Worm (Caenorhabditis elegans) whole organism, late embryonic: Measurements from ENCODE around the gene str-9.
"Not testable (repeated sequence)": the region's sequence is repeated elsewhere in the genome, so short reads cannot be mapped to it uniquely, and the experiment has no call there.

Source experiments
- C08G9.2 ChIP-seq: sonication (generic microtip); optimal IDR thresholded peaks from 2 replicates; lab custom pipeline; 2016; ENCODE audit warnings: mild to moderate bottlenecking, missing genetic modification characterization, moderate library complexity, missing compliant biosample characterization
- F13H6.1 ChIP-seq: sonication (generic microtip); optimal IDR thresholded peaks from 2 replicates; lab custom pipeline; 2016; ENCODE audit warnings: missing genetic modification characterization, missing compliant biosample characterization
- K09A11.1 ChIP-seq: sonication (generic microtip); optimal IDR thresholded peaks from 2 replicates; lab custom pipeline; 2017; ENCODE audit warnings: antibody characterized with exemption, mild to moderate bottlenecking, missing genetic modification characterization, missing compliant biosample characterization; ENCODE audit not compliant: insufficient read depth
- Y22D7AL.16 ChIP-seq: sonication (generic microtip); optimal IDR thresholded peaks from 2 replicates; lab custom pipeline; 2016; ENCODE audit warnings: missing genetic modification characterization, missing compliant biosample characterization
- ceh-14 ChIP-seq: sonication (generic microtip); optimal IDR thresholded peaks from 2 replicates; lab custom pipeline; 2016; ENCODE audit warnings: missing genotype, missing genetic modification characterization, missing compliant biosample characterization
- ceh-2 ChIP-seq: sonication (generic microtip); optimal IDR thresholded peaks from 2 replicates; lab custom pipeline; 2016; ENCODE audit warnings: missing genotype, missing genetic modification characterization, missing compliant biosample characterization
- ceh-30 ChIP-seq: fragments of 150-350 bp; optimal IDR thresholded peaks from 2 replicates; lab custom pipeline; 2014; ENCODE audit warnings: missing biosample characterization, missing genetic modification characterization
- ceh-45 ChIP-seq: fragments of 200-800 bp; sonication (Bioruptor generic); IDR thresholded peaks from 2 replicates; pipeline ENCODE4 v1.3.6; 2022; ENCODE audit warnings: missing genetic modification reagents, missing genetic modification characterization, missing compliant biosample characterization
- ceh-6 ChIP-seq: fragments of 200-800 bp; sonication (Bioruptor generic); optimal IDR thresholded peaks from 2 replicates; lab custom pipeline; 2018; ENCODE audit warnings: mild to moderate bottlenecking, missing genetic modification characterization, missing compliant biosample characterization
- ceh-9 ChIP-seq: sonication (generic microtip); optimal IDR thresholded peaks from 2 replicates; lab custom pipeline; 2016; ENCODE audit warnings: mild to moderate bottlenecking, missing genetic modification characterization, inconsistent platforms, missing compliant biosample characterization
- che-1 ChIP-seq: sonication (generic microtip); optimal IDR thresholded peaks from 2 replicates; lab custom pipeline; 2016; ENCODE audit warnings: mild to moderate bottlenecking, missing genetic modification characterization, missing compliant biosample characterization
- dve-1 ChIP-seq: sonication (generic microtip); optimal IDR thresholded peaks from 2 replicates; lab custom pipeline; 2017; ENCODE audit warnings: antibody characterized with exemption, mild to moderate bottlenecking, missing genetic modification characterization, missing compliant biosample characterization
- elt-4 ChIP-seq: sonication (generic microtip); optimal IDR thresholded peaks from 2 replicates; lab custom pipeline; 2016; ENCODE audit warnings: missing genetic modification characterization, missing compliant biosample characterization
- ets-4 ChIP-seq: sonication (generic microtip); optimal IDR thresholded peaks from 2 replicates; lab custom pipeline; 2016; ENCODE audit warnings: missing genetic modification characterization, missing compliant biosample characterization
- eyg-1 ChIP-seq: sonication (generic microtip); optimal IDR thresholded peaks from 2 replicates; lab custom pipeline; 2016; ENCODE audit warnings: missing genotype, missing genetic modification characterization, missing compliant biosample characterization
- fax-1 ChIP-seq: sonication (generic microtip); optimal IDR thresholded peaks from 2 replicates; lab custom pipeline; 2016; ENCODE audit warnings: missing genotype, missing genetic modification characterization, missing compliant biosample characterization
- fkh-6 ChIP-seq: sonication (generic microtip); optimal IDR thresholded peaks from 2 replicates; lab custom pipeline; 2016; ENCODE audit warnings: missing genetic modification characterization, missing compliant biosample characterization
- gmeb-2 ChIP-seq: sonication (generic microtip); optimal IDR thresholded peaks from 2 replicates; lab custom pipeline; 2016; ENCODE audit warnings: missing genetic modification characterization, inconsistent platforms, missing compliant biosample characterization
- hlh-13 ChIP-seq: fragments of 200-800 bp; sonication (Bioruptor generic); optimal IDR thresholded peaks from 2 replicates; lab custom pipeline; 2018; ENCODE audit warnings: mild to moderate bottlenecking, missing genetic modification characterization, missing compliant biosample characterization
- hlh-30 ChIP-seq: sonication (generic microtip); optimal IDR thresholded peaks from 2 replicates; lab custom pipeline; 2017; ENCODE audit warnings: antibody characterized with exemption, missing genetic modification characterization, missing compliant biosample characterization; ENCODE audit not compliant: insufficient read depth
- hlh-6 ChIP-seq: sonication (generic microtip); optimal IDR thresholded peaks from 2 replicates; lab custom pipeline; 2016; ENCODE audit warnings: missing genotype, missing genetic modification characterization, missing compliant biosample characterization
- lin-11 ChIP-seq: fragments of 200-800 bp; sonication (Bioruptor generic); optimal IDR thresholded peaks from 2 replicates; lab custom pipeline; 2018; ENCODE audit warnings: mild to moderate bottlenecking, missing genetic modification characterization, missing compliant biosample characterization
- madf-2 ChIP-seq: sonication (generic microtip); optimal IDR thresholded peaks from 2 replicates; lab custom pipeline; 2017; ENCODE audit warnings: missing genetic modification characterization, missing compliant biosample characterization
- mec-3 ChIP-seq: sonication (generic microtip); optimal IDR thresholded peaks from 2 replicates; lab custom pipeline; 2016; ENCODE audit warnings: borderline replicate concordance, missing genetic modification characterization, missing compliant biosample characterization
- nfya-1 ChIP-seq: sonication (generic microtip); optimal IDR thresholded peaks from 2 replicates; lab custom pipeline; 2017; ENCODE audit warnings: missing genetic modification characterization, mild to moderate bottlenecking, missing compliant biosample characterization, antibody characterized with exemption, moderate library complexity
- nhr-11 ChIP-seq: fragments of 150-350 bp; optimal IDR thresholded peaks from 2 replicates; lab custom pipeline; 2014; ENCODE audit warnings: missing biosample characterization, missing genetic modification characterization
- nhr-232 ChIP-seq: sonication (generic microtip); optimal IDR thresholded peaks from 2 replicates; lab custom pipeline; 2016; ENCODE audit warnings: missing genetic modification characterization, missing compliant biosample characterization
- rnt-1 ChIP-seq: sonication (generic microtip); optimal IDR thresholded peaks from 2 replicates; lab custom pipeline; 2016; ENCODE audit warnings: missing genetic modification characterization, missing compliant biosample characterization
- sox-2 ChIP-seq: fragments of 200-800 bp; sonication (Bioruptor generic); IDR thresholded peaks from 2 replicates; pipeline ENCODE4 v1.3.6; 2022; ENCODE audit warnings: missing genetic modification reagents, missing genetic modification characterization, missing compliant biosample characterization
- tbx-2 ChIP-seq: sonication (generic microtip); optimal IDR thresholded peaks from 2 replicates; lab custom pipeline; 2016; ENCODE audit warnings: missing genetic modification characterization, missing compliant biosample characterization
- ttx-3 ChIP-seq: sonication (generic microtip); optimal IDR thresholded peaks from 2 replicates; lab custom pipeline; 2016; ENCODE audit warnings: missing genetic modification reagents, missing genetic modification characterization, missing compliant biosample characterization
- unc-42 ChIP-seq: sonication (generic microtip); optimal IDR thresholded peaks from 2 replicates; lab custom pipeline; 2016; ENCODE audit warnings: missing genotype, missing genetic modification characterization, missing compliant biosample characterization
- unc-86 ChIP-seq: sonication (generic microtip); optimal IDR thresholded peaks from 2 replicates; lab custom pipeline; 2016; ENCODE audit warnings: missing genetic modification characterization, missing compliant biosample characterization
- zip-5 ChIP-seq: sonication (generic microtip); optimal IDR thresholded peaks from 2 replicates; lab custom pipeline; 2016; ENCODE audit warnings: missing genetic modification characterization, missing compliant biosample characterization

str-9 gene

ce11 chrV:15744366-15744765 is 14.2 kb upstream of the str-9 start, which contains the start of gene str-19:
TSS of gene str-19 (minus strand) at chrV:15744466.
- not testable (repeated sequence) for TF ChIP-seq tbx-2 (tag; lab: Kevin White, UChicago); nhr-232; unc-86
- TF ChIP-seq, all 69 proteins: peak for 0; not testable (repeated sequence) for 69

DNA sequence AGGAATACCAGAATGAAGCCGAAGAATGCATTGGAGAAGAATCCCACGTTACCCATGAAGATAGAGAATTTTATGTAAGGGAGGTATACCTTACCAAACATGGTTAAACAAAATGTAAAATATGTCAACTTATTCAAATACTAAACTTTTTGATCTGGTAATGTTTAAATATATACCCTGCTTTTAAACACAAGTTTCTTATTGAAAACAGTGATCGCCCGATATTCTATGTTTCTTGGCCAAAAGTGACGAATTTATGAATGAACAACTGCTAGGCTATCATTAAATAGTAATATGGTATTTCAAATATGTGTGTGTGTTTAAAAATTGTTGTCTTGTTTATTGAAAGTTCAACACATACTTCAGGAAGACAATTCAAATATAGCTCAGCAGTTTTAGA is 10.2 kb upstream of the str-9 start, which contains the start of gene T23D5.8:
T23D5.8 (minus strand) TSS at position 101 of the 400 bp plus-strand sequence.
- not testable (repeated sequence) for TF ChIP-seq gmeb-2 (tag; lab: Kevin White, UChicago); unc-42; lin-11 (tag; lab: Kevin White, UChicago)
- TF ChIP-seq, all 69 proteins: peak for 0; not testable (repeated sequence) for 69

ce11 chrV:15750130-15750529 is 8.4 kb upstream of the str-9 start, which contains the start of gene str-6:
TSS of gene str-6 (minus strand) at chrV:15750230.
- TF ChIP-seq C08G9.2 (tag; lab: Kevin White, UChicago) = no peak
- TF ChIP-seq lin-11 (tag; lab: Kevin White, UChicago) = no peak
- TF ChIP-seq nfya-1 (tag; lab: Kevin White, UChicago) = no peak
- TF ChIP-seq hlh-30 (tag; lab: Kevin White, UChicago) = no peak
- TF ChIP-seq nhr-232 = no peak
- no peak for TF ChIP-seq ttx-3 (tag; lab: Kevin White, UChicago)
- no peak for TF ChIP-seq hlh-13 (GFP tag; lab: Kevin White, UChicago)
- no peak for TF ChIP-seq gmeb-2 (tag; lab: Kevin White, UChicago)
- no peak for TF ChIP-seq ceh-14 (tag; lab: Kevin White, UChicago)
- no peak for TF ChIP-seq dve-1
- TF ChIP-seq K09A11.1 (tag; lab: Kevin White, UChicago) = no peak
- TF ChIP-seq eyg-1 (tag; lab: Kevin White, UChicago) = no peak
- TF ChIP-seq ceh-45 (GFP tag; lab: Robert Waterston, UW) = no peak
- no peak for TF ChIP-seq sox-2 (GFP tag; lab: Robert Waterston, UW)
- TF ChIP-seq elt-4 (tag; lab: Kevin White, UChicago) = no peak
- no peak for TF ChIP-seq zip-5
- no peak for TF ChIP-seq fax-1
- TF ChIP-seq F13H6.1 = no peak
- no peak for TF ChIP-seq mec-3 (tag; lab: Kevin White, UChicago)
- TF ChIP-seq ets-4 (tag; lab: Kevin White, UChicago) = no peak
- TF ChIP-seq, all 69 proteins: peak for 0

DNA sequence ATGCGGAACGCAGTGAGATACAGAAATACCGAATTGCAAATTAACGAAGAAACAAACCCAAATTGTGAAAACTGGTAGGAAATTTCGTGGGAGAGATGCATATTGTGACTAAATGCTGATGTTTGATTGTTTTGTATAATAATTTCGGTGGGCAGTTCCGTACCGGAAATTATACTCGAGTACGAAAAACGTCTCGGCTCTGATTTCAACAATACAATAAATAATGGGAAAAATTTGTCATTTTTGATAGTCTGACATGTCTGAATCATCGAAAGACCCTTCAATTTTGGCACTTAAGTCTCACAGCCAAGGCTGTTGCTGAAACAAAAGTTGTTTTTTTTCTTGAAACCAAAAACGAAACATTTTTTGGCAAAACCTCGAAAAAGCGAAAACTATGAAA is 6.5 kb upstream of the str-9 start, which contains the start of gene str-43:
str-43 (minus strand) TSS at position 101 of the 400 bp plus-strand sequence.
- TF ChIP-seq ets-4 (tag; lab: Kevin White, UChicago) (no peak), ceh-9 (no peak), rnt-1 (tag; lab: Kevin White, UChicago) (no peak), che-1 (tag; lab: Kevin White, UChicago) (no peak), nhr-11 (tag; lab: Kevin White, UChicago) (no peak), ceh-2 (no peak), lin-11 (tag; lab: Kevin White, UChicago) (no peak), madf-2 (no peak), ceh-6 (GFP tag; lab: Kevin White, UChicago) (no peak), fax-1 (no peak), ttx-3 (tag; lab: Kevin White, UChicago) (no peak), mec-3 (tag; lab: Kevin White, UChicago) (no peak), fkh-6 (tag; lab: Kevin White, UChicago) (no peak), eyg-1 (tag; lab: Kevin White, UChicago) (no peak), dve-1 (no peak), Y22D7AL.16 (tag; lab: Kevin White, UChicago) (no peak)
- TF ChIP-seq, all 69 proteins: peak for 0

DNA sequence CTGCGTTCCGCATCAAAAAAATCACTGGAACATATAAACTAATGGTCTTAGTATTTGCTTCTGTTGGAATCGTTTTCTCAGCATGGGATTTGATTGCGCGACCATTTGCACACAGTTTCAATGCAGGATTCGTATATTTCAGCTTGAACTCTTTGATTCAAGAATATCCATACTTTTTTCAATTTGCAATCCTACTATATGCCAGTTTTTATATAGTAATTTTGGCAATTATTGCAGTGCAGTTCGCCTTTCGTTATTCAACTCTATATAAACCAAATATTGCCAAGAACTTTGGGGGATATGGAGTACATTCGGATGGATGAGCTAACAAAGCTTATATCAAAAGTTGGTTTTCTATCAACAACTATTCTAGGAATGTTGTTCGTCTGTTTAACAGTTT is 5.6 kb upstream of the str-9 start, which contains the start of gene str-5:
str-5 (plus strand) TSS at position 301 of the 400 bp plus-strand sequence.
- TF ChIP-seq ceh-30; C08G9.2 (tag; lab: Kevin White, UChicago); hlh-6: not testable (repeated sequence)
